Worm (Caenorhabditis elegans): ENCODE data around the gene T05H4.3.

T05H4.3 gene

DNA sequence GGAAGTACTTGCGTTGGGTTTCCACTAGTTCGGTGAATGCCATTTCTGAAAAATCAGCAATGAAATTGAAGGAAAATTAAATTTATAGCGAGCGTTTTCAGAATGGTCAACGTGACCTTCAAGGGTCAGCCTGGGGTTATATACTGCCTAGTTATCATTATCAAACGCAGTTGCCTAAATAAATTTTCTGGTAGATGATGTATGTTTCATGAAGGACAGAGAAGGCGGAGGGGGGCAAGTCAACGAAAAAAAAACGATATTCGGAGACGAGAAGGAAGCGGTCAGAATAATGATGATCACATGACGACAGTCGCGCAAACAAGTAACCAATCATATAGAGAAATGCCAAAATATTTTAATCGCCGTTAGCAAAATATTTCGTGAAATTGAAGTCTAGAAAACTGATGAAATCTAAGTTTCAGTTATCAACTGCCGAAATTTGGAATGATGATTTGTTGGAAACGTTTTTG is 12.2 kb upstream of the T05H4.3 start, which contains the start of gene alh-4:
Gene alh-4 (minus strand): TSS at position 51 of the 470 bp plus-strand sequence.
- TF ChIP-seq nfya-1 (tag; optimal IDR thresholded peaks at IDR 0.05) (no peak), hlh-30 (tag; optimal IDR thresholded peaks at IDR 0.05; ENCODE audit: insufficient read depth) (peak; percentile 6)

DNA sequence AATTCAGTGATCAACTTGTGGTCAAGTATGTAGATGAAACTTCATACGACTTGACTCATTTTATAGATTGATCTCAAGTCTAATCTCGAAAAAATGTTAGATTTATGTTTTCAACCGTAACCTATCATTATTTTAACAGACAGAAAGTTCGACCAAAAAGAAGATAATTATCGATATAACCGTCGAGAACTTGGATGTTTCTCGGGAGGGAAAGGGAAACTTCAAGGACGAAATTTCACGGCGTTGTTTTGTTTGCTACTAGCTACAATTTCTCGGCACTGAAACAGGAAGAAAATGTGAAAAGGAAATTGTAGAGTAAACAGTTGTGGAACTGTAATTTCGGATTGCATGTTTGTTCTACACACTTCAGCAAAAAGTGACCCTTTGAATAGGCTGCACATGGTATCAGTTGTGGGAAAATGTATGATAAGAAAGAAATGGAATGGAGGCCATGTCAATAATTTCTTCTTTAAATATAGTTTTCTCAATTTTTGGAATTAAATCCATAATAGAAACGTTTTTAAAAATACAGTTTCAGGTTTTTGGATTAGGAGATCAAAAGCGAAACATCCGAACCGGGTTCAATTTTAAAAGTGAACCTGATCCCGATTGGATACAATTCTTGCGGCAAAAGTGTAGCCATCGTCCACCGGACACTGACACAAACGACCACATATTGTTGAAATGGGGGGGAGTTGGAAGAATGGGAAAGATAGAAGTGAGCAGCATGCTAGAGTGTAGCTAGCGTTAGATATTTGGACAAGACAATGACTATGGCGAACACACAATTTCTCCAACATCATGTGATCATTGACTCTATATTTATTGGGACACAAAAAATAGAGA is 11.4 kb upstream of the T05H4.3 start:
- TF ChIP-seq hlh-30 (tag; optimal IDR thresholded peaks at IDR 0.05; ENCODE audit: insufficient read depth), result peak; percentile 4
- no peak for TF ChIP-seq ets-4 (tag; optimal IDR thresholded peaks at IDR 0.05)
- peak; percentile 46 for TF ChIP-seq elt-2 (tag; optimal IDR thresholded peaks at IDR 0.05)

DNA sequence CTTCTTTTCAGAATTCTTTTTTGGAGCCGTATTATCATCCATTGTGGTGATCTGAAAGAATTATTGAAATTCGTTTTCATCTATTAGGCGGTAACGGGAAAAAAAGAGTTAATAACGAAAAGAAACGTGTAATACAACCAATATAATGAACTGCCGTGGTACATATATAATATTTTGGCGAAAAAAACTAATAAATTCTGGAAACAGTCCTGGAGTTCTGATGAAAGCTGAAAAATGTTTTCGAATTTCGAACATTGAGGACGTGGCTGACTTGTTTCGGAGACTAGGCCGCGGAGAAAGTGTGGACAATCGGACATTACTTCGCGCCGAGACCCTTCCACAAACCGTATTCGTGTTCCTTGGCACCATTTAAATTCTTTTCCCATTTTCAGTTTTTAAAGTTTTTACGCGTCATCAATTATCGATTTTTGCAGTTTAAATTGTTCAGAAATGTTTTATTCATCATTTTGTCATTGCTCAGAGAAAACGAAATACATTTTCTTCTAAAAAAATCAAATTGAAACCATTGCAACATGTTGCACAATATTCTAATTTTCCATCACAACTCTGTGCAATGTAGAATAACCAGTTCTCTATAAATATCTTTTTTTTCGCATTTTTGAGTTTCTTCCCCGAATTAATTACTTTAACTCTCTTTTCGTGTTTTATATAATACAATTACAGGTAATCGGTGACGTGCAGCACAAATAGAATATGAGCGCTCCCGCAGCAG is 8.5 kb upstream of the T05H4.3 start, which contains the start of the genes gad-1 and erfa-1:
Gene gad-1 (minus strand): TSS at position 51 of the 733 bp plus-strand sequence.
Gene erfa-1 (plus strand): TSS at position 683 of the 733 bp plus-strand sequence.
- TF ChIP-seq unc-42 (tag; optimal IDR thresholded peaks at IDR 0.05) (peak; percentile 35), syd-9 (tag; optimal IDR thresholded peaks at IDR 0.05) (no peak), ceh-45 (GFP tag; IDR thresholded peaks at IDR 0.05) (no peak), fax-1 (tag; optimal IDR thresholded peaks at IDR 0.05) (no peak), ets-4 (tag; optimal IDR thresholded peaks at IDR 0.05) (peak; percentile 53), ceh-14 (tag; optimal IDR thresholded peaks at IDR 0.05) (no peak), hlh-13 (GFP tag; optimal IDR thresholded peaks at IDR 0.05) (no peak), hlh-6 (tag; optimal IDR thresholded peaks at IDR 0.05) (no peak), C38D4.7 (GFP tag; optimal IDR thresholded peaks at IDR 0.05) (no peak), hlh-8 (tag; optimal IDR thresholded peaks at IDR 0.05) (peak; percentile 15), K09A11.1 (tag; optimal IDR thresholded peaks at IDR 0.05; ENCODE audit: insufficient read depth) (no peak), sdc-2 (tag; optimal IDR thresholded peaks at IDR 0.05) (no peak), nfya-1 (tag; optimal IDR thresholded peaks at IDR 0.05) (peak; percentile 8), ceh-22 (tag; optimal IDR thresholded peaks at IDR 0.05) (no peak), ceh-31 (tag; optimal IDR thresholded peaks at IDR 0.05) (peak; percentile 74), elt-4 (tag; optimal IDR thresholded peaks at IDR 0.05) (no peak), ref-2 (tag; optimal IDR thresholded peaks at IDR 0.05) (peak; percentile 7), tbx-7 (tag; optimal IDR thresholded peaks at IDR 0.05) (peak; percentile 7), ceh-2 (tag; optimal IDR thresholded peaks at IDR 0.05) (peak; percentile 67), pha-4 (tag; optimal IDR thresholded peaks at IDR 0.05) (no peak), ceh-30 (tag; optimal IDR thresholded peaks at IDR 0.05) (no peak), Y22D7AL.16 (tag; optimal IDR thresholded peaks at IDR 0.05) (no peak), ceh-18 (tag; optimal IDR thresholded peaks at IDR 0.05) (no peak), fkh-10 (GFP tag; optimal IDR thresholded peaks at IDR 0.05) (no peak), C08G9.2 (tag; optimal IDR thresholded peaks at IDR 0.05) (peak; percentile 80), tbx-2 (tag; optimal IDR thresholded peaks at IDR 0.05) (peak; percentile 68), ama-1 (optimal IDR thresholded peaks at IDR 0.05) (no peak), lin-11 (tag; optimal IDR thresholded peaks at IDR 0.05) (no peak)

DNA sequence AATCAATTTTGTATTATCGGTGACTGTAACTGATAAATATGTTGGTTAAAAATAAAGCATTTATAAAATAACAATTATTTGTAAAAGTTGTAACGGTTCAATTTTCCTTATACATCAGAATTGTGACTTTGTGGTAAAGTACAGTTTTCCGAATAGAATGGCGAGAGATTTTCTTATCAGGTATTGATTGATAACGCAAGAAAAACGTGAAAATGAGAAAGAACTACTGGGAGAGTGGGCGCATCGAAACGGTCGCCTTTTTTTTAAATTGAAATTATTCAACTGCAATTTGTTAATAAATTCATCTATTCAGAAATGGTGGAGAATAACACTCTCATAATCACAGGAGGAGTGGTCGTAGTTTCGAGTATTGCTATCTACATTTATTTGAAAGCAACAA is 5.8 kb upstream of the T05H4.3 start, which contains the start of gene hpo-19:
Gene hpo-19 (plus strand): TSS at position 314 of the 400 bp plus-strand sequence.
- TF ChIP-seq hlh-15 (tag; optimal IDR thresholded peaks at IDR 0.05) (no peak), unc-86 (tag; optimal IDR thresholded peaks at IDR 0.05) (no peak), ceh-6 (GFP tag; optimal IDR thresholded peaks at IDR 0.05) (no peak), zip-5 (tag; optimal IDR thresholded peaks at IDR 0.05) (no peak), mec-3 (tag; optimal IDR thresholded peaks at IDR 0.05; ENCODE audit: borderline replicate concordance) (no peak), sdc-2 (tag; optimal IDR thresholded peaks at IDR 0.05) (no peak), ets-4 (tag; optimal IDR thresholded peaks at IDR 0.05) (no peak), pax-1 (tag; optimal IDR thresholded peaks at IDR 0.05) (no peak), ceh-18 (tag; optimal IDR thresholded peaks at IDR 0.05) (no peak), fax-1 (tag; optimal IDR thresholded peaks at IDR 0.05) (no peak), K09A11.1 (tag; optimal IDR thresholded peaks at IDR 0.05; ENCODE audit: insufficient read depth) (no peak)

Measured in whole organism, late embryonic.